Fruit fly (Drosophila melanogaster) whole organism, embryonic: Measurements from ENCODE around the gene BthD.

Source experiments
- Aef1 ChIP-seq: fragments of 200-800 bp; sonication (Bioruptor generic); IDR thresholded peaks from 3 replicates; pipeline ENCODE4 v1.3.6; 2022; ENCODE audit warnings: missing biosample characterization, missing genetic modification characterization
- Atf-2 ChIP-seq: fragments of 200-800 bp; sonication (Bioruptor generic); optimal IDR thresholded peaks from 2 replicates; lab custom pipeline; 2016; ENCODE audit warnings: missing biosample characterization, missing genetic modification characterization
- Bdp1 ChIP-seq: fragments of 200-800 bp; sonication (Bioruptor generic); optimal IDR thresholded peaks from 3 replicates; lab custom pipeline; 2016; ENCODE audit warnings: missing biosample characterization, missing genetic modification characterization
- CG12236 ChIP-seq: fragments of 200-800 bp; sonication (Bioruptor generic); optimal IDR thresholded peaks from 2 replicates; lab custom pipeline; 2016; ENCODE audit warnings: missing biosample characterization, missing genetic modification characterization
- CG14860 ChIP-seq: fragments of 200-800 bp; sonication (Bioruptor generic); IDR thresholded peaks from 3 replicates; pipeline ENCODE4 v1.3.6; 2022; ENCODE audit warnings: missing biosample characterization, missing genetic modification characterization; ENCODE audit not compliant: partially characterized antibody
- CG15269 ChIP-seq: fragments of 200-800 bp; sonication (Bioruptor generic); optimal IDR thresholded peaks from 2 replicates; lab custom pipeline; 2018; ENCODE audit warnings: missing biosample characterization, mild to moderate bottlenecking, missing genetic modification characterization, moderate library complexity
- CG17802 ChIP-seq: fragments of 200-800 bp; sonication (Bioruptor generic); optimal IDR thresholded peaks from 2 replicates; lab custom pipeline; 2018; ENCODE audit warnings: missing biosample characterization, mild to moderate bottlenecking, missing genetic modification characterization, moderate library complexity
- CG17912 ChIP-seq: fragments of 200-800 bp; sonication (Bioruptor generic); optimal IDR thresholded peaks from 2 replicates; lab custom pipeline; 2018; ENCODE audit warnings: missing biosample characterization, mild to moderate bottlenecking, missing genetic modification characterization
- CG30020 ChIP-seq: fragments of 200-800 bp; optimal IDR thresholded peaks from 2 replicates; lab custom pipeline; 2019; ENCODE audit warnings: missing biosample characterization, mild to moderate bottlenecking, missing genetic modification characterization, moderate library complexity
- CG32772 ChIP-seq: fragments of 200-800 bp; sonication (Bioruptor generic); IDR thresholded peaks from 2 replicates; pipeline ENCODE4 v1.3.6; 2022; ENCODE audit warnings: missing biosample characterization, missing genetic modification characterization
- CG34376 ChIP-seq: fragments of 200-800 bp; sonication (Bioruptor generic); optimal IDR thresholded peaks from 2 replicates; lab custom pipeline; 2018; ENCODE audit warnings: missing biosample characterization, mild to moderate bottlenecking, missing genetic modification characterization
- CG4820 ChIP-seq: fragments of 200-800 bp; sonication (Bioruptor generic); optimal IDR thresholded peaks from 3 replicates; lab custom pipeline; 2016; ENCODE audit warnings: missing biosample characterization, missing genetic modification characterization
- CG7745 ChIP-seq: fragments of 200-800 bp; sonication (Bioruptor generic); optimal IDR thresholded peaks from 2 replicates; lab custom pipeline; 2018; ENCODE audit warnings: missing biosample characterization, mild to moderate bottlenecking, missing genetic modification characterization, moderate library complexity
- CG7987 ChIP-seq: fragments of 200-800 bp; sonication (Bioruptor generic); optimal IDR thresholded peaks from 2 replicates; lab custom pipeline; 2018; ENCODE audit warnings: missing biosample characterization, mild to moderate bottlenecking, missing genetic modification characterization, moderate library complexity
- CG8359 ChIP-seq: fragments of 200-800 bp; sonication (Bioruptor generic); optimal IDR thresholded peaks from 2 replicates; lab custom pipeline; 2017; ENCODE audit warnings: missing biosample characterization, mild to moderate bottlenecking, missing genetic modification characterization, borderline replicate concordance
- CG9215 ChIP-seq: fragments of 200-800 bp; sonication (Bioruptor generic); IDR thresholded peaks from 2 replicates; pipeline ENCODE4 v1.3.6; 2022; ENCODE audit warnings: missing biosample characterization, missing genetic modification characterization
- Deaf1 ChIP-seq: fragments of 200-800 bp; optimal IDR thresholded peaks from 3 replicates; lab custom pipeline; 2019; ENCODE audit warnings: missing biosample characterization, mild to moderate bottlenecking, missing genetic modification characterization, moderate library complexity
- Dek ChIP-seq: fragments of 200-800 bp; sonication (Bioruptor generic); optimal IDR thresholded peaks from 3 replicates; lab custom pipeline; 2019; ENCODE audit warnings: missing biosample characterization, mild to moderate bottlenecking, missing genetic modification characterization, moderate library complexity
- H15 ChIP-seq: fragments of 200-800 bp; sonication (Bioruptor generic); IDR thresholded peaks from 3 replicates; pipeline ENCODE4 v1.3.6; 2022; ENCODE audit warnings: missing biosample characterization, missing genetic modification characterization
- HLH4C ChIP-seq: fragments of 200-800 bp; sonication (Bioruptor generic); IDR thresholded peaks from 3 replicates; pipeline ENCODE4 v1.3.6; 2022; ENCODE audit warnings: missing biosample characterization, missing genetic modification characterization; ENCODE audit not compliant: partially characterized antibody
- Hmx ChIP-seq: fragments of 200-800 bp; sonication (Bioruptor generic); optimal IDR thresholded peaks from 2 replicates; lab custom pipeline; 2016; ENCODE audit warnings: missing biosample characterization, missing genetic modification characterization
- Hr78 ChIP-seq, 2 experiments: fragments of 200-800 bp in 1 of 2; fragments of >200 bp in 1 of 2; sonication (Bioruptor generic) in 1 of 2; optimal IDR thresholded peaks; 2 replicates each; lab custom pipeline; 2017 to 2019; ENCODE audit warnings: missing biosample characterization in 2 of 2, missing genetic modification characterization in 2 of 2, mild to moderate bottlenecking in 1 of 2, moderate library complexity in 1 of 2
- Nf-YA ChIP-seq: fragments of 200-800 bp; sonication (Bioruptor generic); IDR thresholded peaks from 2 replicates; pipeline ENCODE4 v1.3.6; 2022; ENCODE audit warnings: missing biosample characterization, missing genetic modification characterization
- Nf-YB ChIP-seq: fragments of 200-800 bp; sonication (Bioruptor generic); optimal IDR thresholded peaks from 3 replicates; lab custom pipeline; 2019; ENCODE audit warnings: missing biosample characterization, mild to moderate bottlenecking, missing genetic modification characterization, moderate library complexity
- Oli ChIP-seq: fragments of 200-800 bp; sonication (Bioruptor generic); optimal IDR thresholded peaks from 2 replicates; lab custom pipeline; 2018; ENCODE audit warnings: missing biosample characterization, mild to moderate bottlenecking, missing genetic modification characterization, moderate library complexity
- Ptx1 ChIP-seq: fragments of 200-800 bp; sonication (Bioruptor generic); IDR thresholded peaks from 2 replicates; pipeline ENCODE4 v1.3.6; 2022; ENCODE audit warnings: missing biosample characterization, missing genetic modification characterization
- Sry-δ ChIP-seq: fragments of 200-800 bp; sonication (Bioruptor generic); optimal IDR thresholded peaks from 2 replicates; lab custom pipeline; 2016; ENCODE audit warnings: missing biosample characterization, missing genetic modification characterization
- Ssrp ChIP-seq: fragments of 200-800 bp; sonication (Bioruptor generic); optimal IDR thresholded peaks from 2 replicates; lab custom pipeline; 2018; ENCODE audit warnings: missing biosample characterization, mild to moderate bottlenecking, missing genetic modification characterization, moderate library complexity
- Trl ChIP-seq, 3 experiments: fragments of >200 bp in 2 of 3; fragments of 200-800 bp in 1 of 3; sonication (Bioruptor generic) in 1 of 3; optimal IDR thresholded peaks; 2 replicates in 1 of 3; 3 replicates in 2 of 3; lab custom pipeline; 2016 to 2017; ENCODE audit warnings: missing biosample characterization in 1 of 3, missing genetic modification characterization in 1 of 3
- ac ChIP-seq: fragments of 200-800 bp; sonication (Bioruptor generic); optimal IDR thresholded peaks from 3 replicates; lab custom pipeline; 2017; ENCODE audit warnings: missing biosample characterization, mild to moderate bottlenecking, missing genetic modification characterization
- ash1 ChIP-seq: fragments of 200-800 bp; sonication (Bioruptor generic); optimal IDR thresholded peaks from 2 replicates; lab custom pipeline; 2018; ENCODE audit warnings: missing biosample characterization, mild to moderate bottlenecking, missing genetic modification characterization
- dati ChIP-seq: fragments of 200-800 bp; sonication (Bioruptor generic); IDR thresholded peaks from 2 replicates; pipeline ENCODE4 v1.3.6; 2022; ENCODE audit warnings: missing biosample characterization, missing genetic modification characterization
- dmrt99B ChIP-seq: fragments of 200-800 bp; sonication (Bioruptor generic); optimal IDR thresholded peaks from 2 replicates; lab custom pipeline; 2018; ENCODE audit warnings: missing biosample characterization, mild to moderate bottlenecking, missing genetic modification characterization, moderate library complexity
- fd96Cb ChIP-seq: fragments of 200-800 bp; sonication (Bioruptor generic); optimal IDR thresholded peaks from 2 replicates; lab custom pipeline; 2018; ENCODE audit warnings: missing biosample characterization, mild to moderate bottlenecking, missing genetic modification characterization, moderate library complexity
- hb ChIP-seq: fragments of 200-800 bp; sonication (Bioruptor generic); IDR thresholded peaks from 3 replicates; pipeline ENCODE4 v1.3.6; 2022; ENCODE audit warnings: missing biosample characterization, missing genetic modification characterization; ENCODE audit not compliant: partially characterized antibody
- hbn ChIP-seq: fragments of 200-800 bp; sonication (Bioruptor generic); IDR thresholded peaks from 2 replicates; pipeline ENCODE4 v1.3.6; 2022; ENCODE audit warnings: missing biosample characterization, missing genetic modification characterization; ENCODE audit not compliant: partially characterized antibody
- her ChIP-seq: fragments of 200-800 bp; sonication (Bioruptor generic); optimal IDR thresholded peaks from 2 replicates; lab custom pipeline; 2016; ENCODE audit warnings: missing biosample characterization, missing genetic modification characterization
- hkb ChIP-seq, 2 experiments: fragments of 200-800 bp in 1 of 2; fragments of >200 bp in 1 of 2; sonication (Bioruptor generic) in 1 of 2; IDR thresholded peaks in 1 of 2; optimal IDR thresholded peaks in 1 of 2; 2 replicates each; pipeline versions ENCODE4 v1.3.6 to Lab custom; 2017 to 2022; ENCODE audit warnings: missing biosample characterization in 1 of 2, missing genetic modification characterization in 1 of 2
- mirr ChIP-seq: fragments of 200-800 bp; sonication (Bioruptor generic); optimal IDR thresholded peaks from 3 replicates; lab custom pipeline; 2018; ENCODE audit warnings: missing biosample characterization, mild to moderate bottlenecking, missing genetic modification characterization
- onecut ChIP-seq: fragments of 200-800 bp; sonication (Bioruptor generic); IDR thresholded peaks from 2 replicates; pipeline ENCODE4 v1.3.6; 2022; ENCODE audit warnings: missing biosample characterization, missing genetic modification characterization
- peb ChIP-seq: fragments of 200-800 bp; sonication (Bioruptor generic); IDR thresholded peaks from 2 replicates; pipeline ENCODE4 v1.3.6; 2022; ENCODE audit warnings: missing biosample characterization, missing genetic modification characterization
- so ChIP-seq: fragments of 200-800 bp; sonication (Bioruptor generic); IDR thresholded peaks from 3 replicates; pipeline ENCODE4 v1.3.6; 2022; ENCODE audit warnings: missing biosample characterization, missing genetic modification characterization
- ttk ChIP-seq: fragments of 200-800 bp; sonication (Bioruptor generic); IDR thresholded peaks from 2 replicates; pipeline ENCODE4 v2.1.2; 2022; ENCODE audit warnings: missing biosample characterization, missing genetic modification characterization
- twi ChIP-seq: fragments of 200-800 bp; optimal IDR thresholded peaks from 2 replicates; lab custom pipeline; 2019; ENCODE audit warnings: missing biosample characterization, mild to moderate bottlenecking, missing genetic modification characterization, moderate library complexity
- usp ChIP-seq: fragments of >200 bp; optimal IDR thresholded peaks from 2 replicates; lab custom pipeline; 2017; ENCODE audit warnings: missing biosample characterization, missing genetic modification characterization
- vnd ChIP-seq: fragments of 200-800 bp; sonication (Bioruptor generic); IDR thresholded peaks from 3 replicates; pipeline ENCODE4 v1.3.6; 2022; ENCODE audit warnings: missing biosample characterization, missing genetic modification characterization; ENCODE audit not compliant: partially characterized antibody
- zfh1 ChIP-seq: fragments of 200-800 bp; sonication (Bioruptor generic); IDR thresholded peaks from 3 replicates; pipeline ENCODE4 v1.3.6; 2022; ENCODE audit warnings: missing biosample characterization, missing genetic modification characterization

The BthD gene

dm6 chrX:13616417-13617050, 4.6 kb downstream of the BthD start, which contains the start of the genes tth and Tango2 (continued):
- TF ChIP-seq Ptx1 (GFP tag; lab: Robert Waterston, UW) (peak; percentile 77), dati (GFP tag; lab: Robert Waterston, UW) (0 out of 2 replicates have a peak, but pooled peaks have one; percentile 33), hbn (GFP tag; lab: Robert Waterston, UW) (peak; percentile 36; the same call in 1 of the 2 replicates), mirr (GFP tag; lab: Kevin White, UChicago) (no peak), CG34376 (GFP tag; lab: Kevin White, UChicago) (peak; percentile 73), Bdp1 (GFP tag; lab: Kevin White, UChicago) (peak; percentile 44), CG12236 (peak; percentile 23), CG14860 (peak; percentile 63; the same call in 2 of the 3 replicates), vnd (peak; percentile 59; the same call in 1 of the 3 replicates), ash1 (GFP tag; lab: Kevin White, UChicago) (no peak), CG32772 (0 out of 2 replicates have a peak, but pooled peaks have one; percentile 39), Nf-YB (GFP tag; lab: Kevin White, UChicago) (peak; percentile 30), hkb (optimal IDR thresholded peaks at IDR 0.05; lab: Kevin White, UChicago) (peak; percentile 62), hkb (GFP tag; IDR thresholded peaks at IDR 0.05; lab: Robert Waterston, UW) (peak; percentile 67), CG17912 (peak; percentile 72), Atf-2 (GFP tag; lab: Kevin White, UChicago) (peak; percentile 49), HLH4C (GFP tag; lab: Robert Waterston, UW) (peak; percentile 52; the same call in 2 of the 3 replicates), ttk (peak; percentile 60), fd96Cb (tag; lab: Kevin White, UChicago) (peak; percentile 43), Hr78 (GFP tag; optimal IDR thresholded peaks at IDR 0.05; lab: Kevin White, UChicago) (no peak), Trl (optimal IDR thresholded peaks at IDR 0.05; lab: Kevin White, UChicago) (no peak), Trl (GFP tag; optimal IDR thresholded peaks at IDR 0.05; lab: Kevin White, UChicago) (peak; percentile 68), her (GFP tag; lab: Kevin White, UChicago) (no peak), CG9215 (GFP tag; lab: Robert Waterston, UW) (peak; percentile 57), Aef1 (GFP tag; lab: Robert Waterston, UW) (peak; percentile 51; the same call in 1 of the 3 replicates), Hmx (GFP tag; lab: Kevin White, UChicago) (peak; percentile 50), Nf-YA (GFP tag; lab: Robert Waterston, UW) (0 out of 2 replicates have a peak, but pooled peaks have one; percentile 26), Ssrp (tag; lab: Kevin White, UChicago) (peak; percentile 70), usp (GFP tag; lab: Kevin White, UChicago) (no peak), zfh1 (GFP tag; lab: Robert Waterston, UW) (peak; percentile 74; the same call in 2 of the 3 replicates), twi (tag; lab: Kevin White, UChicago) (peak; percentile 50), Deaf1 (tag; lab: Kevin White, UChicago) (no peak), CG7745 (no peak), peb (GFP tag; lab: Robert Waterston, UW) (no peak), dmrt99B (tag; lab: Kevin White, UChicago) (no peak), CG4820 (GFP tag; lab: Kevin White, UChicago) (peak; percentile 3), CG15269 (tag; lab: Kevin White, UChicago) (no peak), ac (GFP tag; lab: Kevin White, UChicago) (no peak), Sry-δ (GFP tag; lab: Kevin White, UChicago) (peak; percentile 90), so (GFP tag; lab: Robert Waterston, UW) (peak; percentile 47; the same call in 1 of the 3 replicates), CG17802 (tag; lab: Kevin White, UChicago) (peak; percentile 9), CG7987 (GFP tag; lab: Kevin White, UChicago) (peak; percentile 37), H15 (GFP tag; lab: Robert Waterston, UW) (0 out of 3 replicates have a peak, but pooled peaks have one; percentile 28), Dek (peak; percentile 72), Oli (tag; lab: Kevin White, UChicago) (peak; percentile 78), CG30020 (tag; lab: Kevin White, UChicago) (peak; percentile 58), onecut (GFP tag; lab: Robert Waterston, UW) (peak; percentile 60), CG8359 (GFP tag; lab: Kevin White, UChicago) (peak; percentile 20), hb (GFP tag; lab: Robert Waterston, UW) (peak; percentile 56; the same call in 1 of the 3 replicates)
